Worm (Caenorhabditis elegans) whole organism, L3 larva: ENCODE measurements around the gene mcm-3.

Experiments
- ceh-28 ChIP-seq: fragments of 150-350 bp; optimal IDR thresholded peaks from 2 replicates; lab custom pipeline; 2014; ENCODE audit warnings: missing biosample characterization, missing genetic modification reagents, missing genetic modification characterization
- ceh-82 ChIP-seq: fragments of 150-350 bp; optimal IDR thresholded peaks from 2 replicates; lab custom pipeline; 2014; ENCODE audit warnings: missing biosample characterization, missing genetic modification characterization
- lsy-12 ChIP-seq: sonication (generic microtip); optimal IDR thresholded peaks from 2 replicates; lab custom pipeline; 2016; ENCODE audit warnings: mild to moderate bottlenecking, missing genetic modification characterization, missing compliant biosample characterization
- nhr-77 ChIP-seq: fragments of 150-350 bp; optimal IDR thresholded peaks from 2 replicates; lab custom pipeline; 2014; ENCODE audit warnings: missing biosample characterization, missing genetic modification characterization
- unc-39 ChIP-seq: sonication (generic microtip); optimal IDR thresholded peaks from 4 replicates; lab custom pipeline; 2017; ENCODE audit warnings: missing biosample characterization, missing genetic modification characterization

- no peak for TF ChIP-seq lsy-12 (tag; lab: Kevin White, UChicago)
- no peak for TF ChIP-seq nhr-77 (tag; lab: Kevin White, UChicago)
- TF ChIP-seq ceh-82 (tag; lab: Kevin White, UChicago) = no peak
- no peak for TF ChIP-seq ceh-28 (tag; lab: Kevin White, UChicago)
- TF ChIP-seq unc-39 (tag; lab: Kevin White, UChicago) = no peak
Observed at ce11 chrV:15057724-15058123, 1.7 kb downstream of the mcm-3 start.
